Worm (Caenorhabditis elegans) whole organism, late embryonic: Measurements from ENCODE around the gene Y47D7A.6.

ENCODE experiments used
- C38D4.7 ChIP-seq: fragments of 200-800 bp; sonication (Bioruptor generic); optimal IDR thresholded peaks from 2 replicates; lab custom pipeline; 2018; ENCODE audit warnings: mild to moderate bottlenecking, missing genetic modification characterization, moderate library complexity, missing compliant biosample characterization
- F13H6.1 ChIP-seq: sonication (generic microtip); optimal IDR thresholded peaks from 2 replicates; lab custom pipeline; 2016; ENCODE audit warnings: missing genetic modification characterization, missing compliant biosample characterization
- K02D7.2 ChIP-seq: sonication (generic microtip); optimal IDR thresholded peaks from 2 replicates; lab custom pipeline; 2017; ENCODE audit warnings: mild to moderate bottlenecking, missing genetic modification characterization, missing compliant biosample characterization
- Y22D7AL.16 ChIP-seq: sonication (generic microtip); optimal IDR thresholded peaks from 2 replicates; lab custom pipeline; 2016; ENCODE audit warnings: missing genetic modification characterization, missing compliant biosample characterization
- ama-1 ChIP-seq: fragments of 150-350 bp; optimal IDR thresholded peaks from 2 replicates; lab custom pipeline; 2014
- ceh-14 ChIP-seq: sonication (generic microtip); optimal IDR thresholded peaks from 2 replicates; lab custom pipeline; 2016; ENCODE audit warnings: missing genotype, missing genetic modification characterization, missing compliant biosample characterization
- ceh-2 ChIP-seq: sonication (generic microtip); optimal IDR thresholded peaks from 2 replicates; lab custom pipeline; 2016; ENCODE audit warnings: missing genotype, missing genetic modification characterization, missing compliant biosample characterization
- ceh-24 ChIP-seq: sonication (generic microtip); optimal IDR thresholded peaks from 2 replicates; lab custom pipeline; 2016; ENCODE audit warnings: mild to moderate bottlenecking, missing genetic modification characterization, missing compliant biosample characterization
- ceh-30 ChIP-seq: fragments of 150-350 bp; optimal IDR thresholded peaks from 2 replicates; lab custom pipeline; 2014; ENCODE audit warnings: missing biosample characterization, missing genetic modification characterization
- ceh-31 ChIP-seq: sonication (generic microtip); optimal IDR thresholded peaks from 2 replicates; lab custom pipeline; 2016; ENCODE audit warnings: missing genetic modification characterization, missing compliant biosample characterization
- ceh-34 ChIP-seq: sonication (generic microtip); optimal IDR thresholded peaks from 2 replicates; lab custom pipeline; 2016; ENCODE audit warnings: mild to moderate bottlenecking, missing genetic modification characterization, missing compliant biosample characterization
- ceh-45 ChIP-seq: fragments of 200-800 bp; sonication (Bioruptor generic); IDR thresholded peaks from 2 replicates; pipeline ENCODE4 v1.3.6; 2022; ENCODE audit warnings: missing genetic modification reagents, missing genetic modification characterization, missing compliant biosample characterization
- ceh-48 ChIP-seq: sonication (generic microtip); optimal IDR thresholded peaks from 2 replicates; lab custom pipeline; 2016; ENCODE audit warnings: missing genetic modification characterization, inconsistent platforms, missing compliant biosample characterization
- ceh-6 ChIP-seq: fragments of 200-800 bp; sonication (Bioruptor generic); optimal IDR thresholded peaks from 2 replicates; lab custom pipeline; 2018; ENCODE audit warnings: mild to moderate bottlenecking, missing genetic modification characterization, missing compliant biosample characterization
- ceh-9 ChIP-seq: sonication (generic microtip); optimal IDR thresholded peaks from 2 replicates; lab custom pipeline; 2016; ENCODE audit warnings: mild to moderate bottlenecking, missing genetic modification characterization, inconsistent platforms, missing compliant biosample characterization
- che-1 ChIP-seq: sonication (generic microtip); optimal IDR thresholded peaks from 2 replicates; lab custom pipeline; 2016; ENCODE audit warnings: mild to moderate bottlenecking, missing genetic modification characterization, missing compliant biosample characterization
- dve-1 ChIP-seq: sonication (generic microtip); optimal IDR thresholded peaks from 2 replicates; lab custom pipeline; 2017; ENCODE audit warnings: antibody characterized with exemption, mild to moderate bottlenecking, missing genetic modification characterization, missing compliant biosample characterization
- elt-2 ChIP-seq: sonication (generic microtip); optimal IDR thresholded peaks from 2 replicates; lab custom pipeline; 2016; ENCODE audit warnings: missing genetic modification reagents, missing genetic modification characterization, missing compliant biosample characterization
- fkh-10 ChIP-seq: fragments of 150-350 bp; optimal IDR thresholded peaks from 2 replicates; lab custom pipeline; 2014; ENCODE audit warnings: missing biosample characterization, missing genetic modification reagents, missing genetic modification characterization
- gmeb-2 ChIP-seq: sonication (generic microtip); optimal IDR thresholded peaks from 2 replicates; lab custom pipeline; 2016; ENCODE audit warnings: missing genetic modification characterization, inconsistent platforms, missing compliant biosample characterization
- hlh-13 ChIP-seq: fragments of 200-800 bp; sonication (Bioruptor generic); optimal IDR thresholded peaks from 2 replicates; lab custom pipeline; 2018; ENCODE audit warnings: mild to moderate bottlenecking, missing genetic modification characterization, missing compliant biosample characterization
- hlh-15 ChIP-seq: sonication (generic microtip); optimal IDR thresholded peaks from 2 replicates; lab custom pipeline; 2016; ENCODE audit warnings: missing genetic modification characterization, missing compliant biosample characterization
- hlh-30 ChIP-seq: sonication (generic microtip); optimal IDR thresholded peaks from 2 replicates; lab custom pipeline; 2017; ENCODE audit warnings: antibody characterized with exemption, missing genetic modification characterization, missing compliant biosample characterization; ENCODE audit not compliant: insufficient read depth
- lim-6 ChIP-seq: sonication (generic microtip); optimal IDR thresholded peaks from 2 replicates; lab custom pipeline; 2016; ENCODE audit warnings: missing genetic modification characterization, missing compliant biosample characterization
- madf-2 ChIP-seq: sonication (generic microtip); optimal IDR thresholded peaks from 2 replicates; lab custom pipeline; 2017; ENCODE audit warnings: missing genetic modification characterization, missing compliant biosample characterization
- npax-4 ChIP-seq: sonication (generic microtip); optimal IDR thresholded peaks from 2 replicates; lab custom pipeline; 2016; ENCODE audit warnings: missing genetic modification characterization, missing compliant biosample characterization
- odd-2 ChIP-seq: sonication (generic microtip); optimal IDR thresholded peaks from 2 replicates; lab custom pipeline; 2017; ENCODE audit warnings: antibody characterized with exemption, mild to moderate bottlenecking, missing genetic modification characterization, missing compliant biosample characterization
- pag-3 ChIP-seq: sonication (generic microtip); optimal IDR thresholded peaks from 2 replicates; lab custom pipeline; 2016; ENCODE audit warnings: missing compliant biosample characterization, missing genetic modification characterization, borderline replicate concordance
- pax-1 ChIP-seq: fragments of 150-350 bp; optimal IDR thresholded peaks from 2 replicates; lab custom pipeline; 2014; ENCODE audit warnings: missing biosample characterization, missing genetic modification characterization
- pha-4 ChIP-seq: fragments of 150-350 bp; optimal IDR thresholded peaks from 2 replicates; lab custom pipeline; 2018; ENCODE audit warnings: missing biosample characterization, missing genetic modification reagents, missing genetic modification characterization
- pros-1 ChIP-seq: fragments of 150-350 bp; optimal IDR thresholded peaks from 2 replicates; lab custom pipeline; 2014; ENCODE audit warnings: missing biosample characterization, missing genetic modification reagents, missing genetic modification characterization
- sdc-2 ChIP-seq: sonication (generic microtip); optimal IDR thresholded peaks from 2 replicates; lab custom pipeline; 2016; ENCODE audit warnings: missing genotype, missing genetic modification characterization, missing compliant biosample characterization
- sox-2 ChIP-seq: fragments of 200-800 bp; sonication (Bioruptor generic); IDR thresholded peaks from 2 replicates; pipeline ENCODE4 v1.3.6; 2022; ENCODE audit warnings: missing genetic modification reagents, missing genetic modification characterization, missing compliant biosample characterization
- sox-4 ChIP-seq: sonication (generic microtip); optimal IDR thresholded peaks from 2 replicates; lab custom pipeline; 2017; ENCODE audit warnings: mild to moderate bottlenecking, missing genetic modification characterization, inconsistent platforms, missing compliant biosample characterization
- syd-9 ChIP-seq: sonication (generic microtip); optimal IDR thresholded peaks from 2 replicates; lab custom pipeline; 2016; ENCODE audit warnings: mild to moderate bottlenecking, missing genetic modification characterization, moderate library complexity, missing compliant biosample characterization
- tbx-2 ChIP-seq: sonication (generic microtip); optimal IDR thresholded peaks from 2 replicates; lab custom pipeline; 2016; ENCODE audit warnings: missing genetic modification characterization, missing compliant biosample characterization
- tbx-7 ChIP-seq: sonication (generic microtip); optimal IDR thresholded peaks from 2 replicates; lab custom pipeline; 2016; ENCODE audit warnings: missing genotype, missing genetic modification characterization, missing compliant biosample characterization
- ttx-3 ChIP-seq: sonication (generic microtip); optimal IDR thresholded peaks from 2 replicates; lab custom pipeline; 2016; ENCODE audit warnings: missing genetic modification reagents, missing genetic modification characterization, missing compliant biosample characterization
- unc-3 ChIP-seq, 2 experiments: fragments of 200-800 bp in 1 of 2; sonication (Bioruptor generic) in 1 of 2; sonication (generic microtip) in 1 of 2; conservative IDR thresholded peaks in 1 of 2; optimal IDR thresholded peaks in 1 of 2; 2 replicates each; pipeline versions ENCODE4 v1.3.6 to Lab custom; 2016 to 2022; ENCODE audit warnings: missing compliant biosample characterization in 2 of 2, missing genetic modification characterization in 2 of 2, missing genetic modification reagents in 1 of 2
- unc-42 ChIP-seq: sonication (generic microtip); optimal IDR thresholded peaks from 2 replicates; lab custom pipeline; 2016; ENCODE audit warnings: missing genotype, missing genetic modification characterization, missing compliant biosample characterization
- zip-5 ChIP-seq: sonication (generic microtip); optimal IDR thresholded peaks from 2 replicates; lab custom pipeline; 2016; ENCODE audit warnings: missing genetic modification characterization, missing compliant biosample characterization

Y47D7A.6 gene

DNA sequence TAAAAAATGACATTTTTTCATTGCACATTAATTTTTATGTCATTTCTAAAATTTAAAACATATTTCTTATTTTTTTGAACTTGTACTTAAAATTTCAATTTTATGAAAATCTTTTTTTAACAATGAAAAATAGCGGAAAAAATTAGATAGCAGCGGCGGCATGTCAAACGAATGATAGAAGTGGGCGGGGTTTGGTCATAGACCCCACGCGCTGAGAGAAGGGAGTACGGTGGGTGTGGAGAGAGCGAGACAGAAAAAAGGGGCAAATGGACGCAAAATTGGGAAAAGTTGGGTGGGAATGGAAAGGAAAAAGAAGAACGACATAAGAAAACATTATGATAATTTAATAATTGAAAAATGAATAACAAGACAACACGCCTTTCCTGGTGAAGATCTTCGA lies 30.1 kb downstream of the Y47D7A.6 start:
- TF ChIP-seq syd-9 (tag; lab: Kevin White, UChicago) (no peak), pag-3 (tag; lab: Kevin White, UChicago) (no peak), Y22D7AL.16 (tag; lab: Kevin White, UChicago) (no peak), madf-2 (no peak), ceh-31 (tag; lab: Kevin White, UChicago) (no peak), npax-4 (no peak), fkh-10 (GFP tag; lab: Kevin White, UChicago) (no peak), ama-1 (no peak), sox-4 (tag; lab: Kevin White, UChicago) (no peak), ceh-14 (no peak)

- TF ChIP-seq madf-2 = no peak
- TF ChIP-seq unc-42 (tag; lab: Kevin White, UChicago) = no peak
- no peak for TF ChIP-seq syd-9 (tag; lab: Kevin White, UChicago)
- no peak for TF ChIP-seq ceh-2 (tag; lab: Kevin White, UChicago)
- TF ChIP-seq ceh-48 (tag; lab: Kevin White, UChicago) = no peak
- no peak for TF ChIP-seq fkh-10 (GFP tag; lab: Kevin White, UChicago)
- TF ChIP-seq lim-6 (tag; lab: Kevin White, UChicago) = no peak
- TF ChIP-seq zip-5 (tag; lab: Kevin White, UChicago) = no peak
- no peak for TF ChIP-seq F13H6.1 (tag; lab: Kevin White, UChicago)
- no peak for TF ChIP-seq hlh-30
- no peak for TF ChIP-seq ceh-24 (tag; lab: Kevin White, UChicago)
- no peak for TF ChIP-seq dve-1
- no peak for TF ChIP-seq unc-3 (GFP tag; conservative IDR thresholded peaks at IDR 0.05; lab: Robert Waterston, UW)
- no peak for TF ChIP-seq unc-3 (tag; optimal IDR thresholded peaks at IDR 0.05; lab: Kevin White, UChicago)
- TF ChIP-seq tbx-2 = no peak
- TF ChIP-seq odd-2 (tag; lab: Kevin White, UChicago) = no peak
- TF ChIP-seq sdc-2 (tag; lab: Kevin White, UChicago) = no peak
- no peak for TF ChIP-seq hlh-13 (GFP tag; lab: Kevin White, UChicago)
Measured at ce11 chrV:4387402-4387801, 30.6 kb downstream of the Y47D7A.6 start, which contains the start of gene F13A2.9. Gene F13A2.9 (minus strand): TSS chrV:4387502.

DNA sequence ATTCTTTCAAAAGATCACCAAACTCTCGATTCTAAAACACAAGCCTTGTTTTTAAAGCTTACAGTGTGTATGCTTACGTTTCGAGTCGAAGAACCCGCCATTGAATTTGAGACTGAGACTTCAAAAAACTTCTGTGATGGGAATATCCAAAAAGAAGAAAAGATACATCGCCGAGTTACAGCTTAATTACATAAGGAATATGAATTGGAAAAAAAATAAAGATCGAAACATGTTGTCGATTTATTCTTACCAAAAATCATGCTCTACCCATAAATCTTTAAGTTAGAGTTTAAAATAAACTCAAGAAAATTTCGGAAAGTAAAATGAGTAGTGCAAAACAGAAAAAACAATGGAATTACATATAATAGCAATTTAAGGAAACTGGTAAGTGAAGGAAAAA lies 31.8 kb downstream of the Y47D7A.6 start, which contains the start of gene F13A2.10:
F13A2.10 (minus strand) TSS at position 101 of the 400 bp plus-strand sequence.
- TF ChIP-seq ceh-45 (GFP tag; lab: Robert Waterston, UW) (no peak), npax-4 (no peak), ceh-31 (tag; lab: Kevin White, UChicago) (no peak), zip-5 (tag; lab: Kevin White, UChicago) (no peak), unc-42 (tag; lab: Kevin White, UChicago) (no peak), madf-2 (no peak), ttx-3 (tag; lab: Kevin White, UChicago) (no peak), sox-2 (GFP tag; lab: Robert Waterston, UW) (no peak), pag-3 (tag; lab: Kevin White, UChicago) (no peak), K02D7.2 (tag; lab: Kevin White, UChicago) (no peak), hlh-15 (tag; lab: Kevin White, UChicago) (no peak), F13H6.1 (tag; lab: Kevin White, UChicago) (no peak), elt-2 (no peak), unc-3 (GFP tag; conservative IDR thresholded peaks at IDR 0.05; lab: Robert Waterston, UW) (no peak), unc-3 (tag; optimal IDR thresholded peaks at IDR 0.05; lab: Kevin White, UChicago) (no peak), ceh-14 (no peak)

ce11 chrV:4384482-4384881 lies 33.5 kb downstream of the Y47D7A.6 start, which contains the start of gene F13A2.2:
Gene F13A2.2 (minus strand): TSS chrV:4384582.
- TF ChIP-seq pha-4 (tag; lab: Kevin White, UChicago) (no peak), pros-1 (tag; lab: Kevin White, UChicago) (no peak), gmeb-2 (no peak), unc-3 (GFP tag; conservative IDR thresholded peaks at IDR 0.05; lab: Robert Waterston, UW) (no peak), unc-3 (tag; optimal IDR thresholded peaks at IDR 0.05; lab: Kevin White, UChicago) (no peak), ceh-9 (tag; lab: Kevin White, UChicago) (no peak), tbx-7 (tag; lab: Kevin White, UChicago) (no peak), C38D4.7 (GFP tag; lab: Kevin White, UChicago) (no peak), ceh-6 (no peak), ceh-30 (tag; lab: Kevin White, UChicago) (no peak), npax-4 (no peak), che-1 (tag; lab: Kevin White, UChicago) (no peak), ceh-34 (tag; lab: Kevin White, UChicago) (no peak), sdc-2 (tag; lab: Kevin White, UChicago) (no peak), K02D7.2 (tag; lab: Kevin White, UChicago) (no peak), ceh-48 (tag; lab: Kevin White, UChicago) (no peak), pax-1 (tag; lab: Kevin White, UChicago) (no peak), ceh-24 (tag; lab: Kevin White, UChicago) (no peak)
